Worm (Caenorhabditis elegans) whole organism, L3 larva: ENCODE results near the gene tbc-12.

Experiments
- aly-2 ChIP-seq: fragments of 150-350 bp; optimal IDR thresholded peaks from 2 replicates; lab custom pipeline; 2014; ENCODE audit warnings: missing biosample characterization, missing genetic modification characterization
- egl-27 ChIP-seq: sonication (generic microtip); optimal IDR thresholded peaks from 4 replicates; lab custom pipeline; 2017; ENCODE audit warnings: missing biosample characterization, missing genetic modification reagents, missing genetic modification characterization
- elt-3 ChIP-seq, 3 experiments: fragments of 150-350 bp in 1 of 3; sonication (generic microtip) in 2 of 3; optimal IDR thresholded peaks; 2 replicates in 2 of 3; 4 replicates in 1 of 3; lab custom pipeline; 2014 to 2017; ENCODE audit warnings: missing biosample characterization in 3 of 3, missing genetic modification characterization in 3 of 3
- fkh-10 ChIP-seq: sonication (generic microtip); optimal IDR thresholded peaks from 2 replicates; lab custom pipeline; 2017; ENCODE audit warnings: missing biosample characterization, missing genetic modification reagents, missing genetic modification characterization
- fkh-2 ChIP-seq: fragments of 150-350 bp; optimal IDR thresholded peaks from 2 replicates; lab custom pipeline; 2014; ENCODE audit warnings: missing biosample characterization, missing genetic modification reagents, missing genetic modification characterization
- jun-1 ChIP-seq: fragments of 150-350 bp; optimal IDR thresholded peaks from 2 replicates; lab custom pipeline; 2014; ENCODE audit warnings: missing biosample characterization, missing genetic modification reagents, missing genetic modification characterization
- lin-39 ChIP-seq: fragments of 150-350 bp; optimal IDR thresholded peaks from 2 replicates; lab custom pipeline; 2018; ENCODE audit warnings: missing biosample characterization, missing genetic modification reagents, missing genetic modification characterization
- nhr-12 ChIP-seq: fragments of 150-350 bp; optimal IDR thresholded peaks from 2 replicates; lab custom pipeline; 2014; ENCODE audit warnings: missing biosample characterization, missing genetic modification characterization
- nhr-25 ChIP-seq: sonication (generic microtip); optimal IDR thresholded peaks from 2 replicates; lab custom pipeline; 2017; ENCODE audit warnings: missing biosample characterization, missing genetic modification characterization
- ztf-4 ChIP-seq: fragments of 150-350 bp; optimal IDR thresholded peaks from 2 replicates; lab custom pipeline; 2014; ENCODE audit warnings: missing biosample characterization, missing genetic modification characterization

- TF ChIP-seq nhr-12 (tag; lab: Kevin White, UChicago) = no peak
- TF ChIP-seq nhr-25 (tag; lab: Kevin White, UChicago) = no peak
- no peak for TF ChIP-seq lin-39 (tag; lab: Kevin White, UChicago)
- TF ChIP-seq ztf-4 (tag; lab: Kevin White, UChicago) = no peak
- TF ChIP-seq fkh-10 = no peak
- no peak for TF ChIP-seq elt-3 (tag; optimal IDR thresholded peaks at IDR 0.05; lab: Kevin White, UChicago)
- TF ChIP-seq aly-2 (tag; lab: Kevin White, UChicago) = no peak
- no peak for TF ChIP-seq fkh-2
- no peak for TF ChIP-seq jun-1 (tag; lab: Kevin White, UChicago)
- no peak for TF ChIP-seq egl-27 (tag; lab: Kevin White, UChicago)
Observed at ce11 chrX:2543353-2543752, 11.1 kb upstream of the tbc-12 start.
